Worm (Caenorhabditis elegans) whole organism, early embryonic: ENCODE results near the gene ZK896.4.

Experiments
- aly-1 ChIP-seq: sonication (generic microtip); optimal IDR thresholded peaks from 2 replicates; lab custom pipeline; 2016; ENCODE audit warnings: missing genetic modification characterization, missing compliant biosample characterization
- ama-1 ChIP-seq: fragments of 150-350 bp; optimal IDR thresholded peaks from 2 replicates; lab custom pipeline; 2014
- ceh-36 ChIP-seq: sonication (generic microtip); optimal IDR thresholded peaks from 2 replicates; lab custom pipeline; 2016; ENCODE audit warnings: missing genetic modification characterization, inconsistent platforms, missing compliant biosample characterization
- ets-7 ChIP-seq: sonication (generic microtip); optimal IDR thresholded peaks from 2 replicates; lab custom pipeline; 2016; ENCODE audit warnings: missing genotype, missing genetic modification characterization, missing compliant biosample characterization
- flt-1 ChIP-seq: fragments of 200-800 bp; sonication (Bioruptor generic); IDR thresholded peaks from 2 replicates; pipeline ENCODE4 v1.3.6; 2022; ENCODE audit warnings: missing genetic modification characterization, missing compliant biosample characterization
- hmg-4 ChIP-seq: fragments of 200-800 bp; sonication (Bioruptor generic); optimal IDR thresholded peaks from 2 replicates; lab custom pipeline; 2018; ENCODE audit warnings: mild to moderate bottlenecking, missing genetic modification characterization, missing compliant biosample characterization
- pes-1 ChIP-seq: fragments of 200-800 bp; sonication (Bioruptor generic); IDR thresholded peaks from 2 replicates; pipeline ENCODE4 v1.3.6; 2022; ENCODE audit warnings: missing genetic modification reagents, missing genetic modification characterization, missing compliant biosample characterization
- tbx-11 ChIP-seq: fragments of 200-800 bp; sonication (Bioruptor generic); IDR thresholded peaks from 2 replicates; pipeline ENCODE4 v1.3.6; 2022; ENCODE audit warnings: missing genetic modification characterization, missing compliant biosample characterization
- tra-4 ChIP-seq: sonication (generic microtip); optimal IDR thresholded peaks from 2 replicates; lab custom pipeline; 2017; ENCODE audit warnings: missing genetic modification characterization, missing compliant biosample characterization

ce11 chrIV:12886012-12886411 is 2.9 kb upstream of the ZK896.4 start:
- TF ChIP-seq ama-1 (lab: Kevin White, UChicago) (no peak), aly-1 (tag; lab: Kevin White, UChicago) (no peak), ceh-36 (tag; lab: Kevin White, UChicago) (no peak), hmg-4 (GFP tag; lab: Kevin White, UChicago) (no peak), tbx-11 (GFP tag; lab: Robert Waterston, UW) (no peak), ets-7 (tag; lab: Kevin White, UChicago) (no peak), flt-1 (no peak), tra-4 (tag; lab: Kevin White, UChicago) (no peak), pes-1 (GFP tag; lab: Robert Waterston, UW) (no peak)
